Worm (Caenorhabditis elegans) whole organism, late embryonic: Measurements from ENCODE around the gene Y45F10B.59.
"Not testable (repeated sequence)": the region's sequence is repeated elsewhere in the genome, so short reads cannot be mapped to it uniquely, and the experiment has no call there.

ENCODE experiments used
- Y22D7AL.16 ChIP-seq: sonication (generic microtip); optimal IDR thresholded peaks from 2 replicates; lab custom pipeline; 2016; ENCODE audit warnings: missing genetic modification characterization, missing compliant biosample characterization
- ama-1 ChIP-seq: fragments of 150-350 bp; optimal IDR thresholded peaks from 2 replicates; lab custom pipeline; 2014
- dmd-4 ChIP-seq: sonication (generic microtip); optimal IDR thresholded peaks from 2 replicates; lab custom pipeline; 2016; ENCODE audit warnings: borderline replicate concordance, missing genetic modification characterization, missing compliant biosample characterization
- fkh-10 ChIP-seq: fragments of 150-350 bp; optimal IDR thresholded peaks from 2 replicates; lab custom pipeline; 2014; ENCODE audit warnings: missing biosample characterization, missing genetic modification reagents, missing genetic modification characterization
- lim-6 ChIP-seq: sonication (generic microtip); optimal IDR thresholded peaks from 2 replicates; lab custom pipeline; 2016; ENCODE audit warnings: missing genetic modification characterization, missing compliant biosample characterization

DNA sequence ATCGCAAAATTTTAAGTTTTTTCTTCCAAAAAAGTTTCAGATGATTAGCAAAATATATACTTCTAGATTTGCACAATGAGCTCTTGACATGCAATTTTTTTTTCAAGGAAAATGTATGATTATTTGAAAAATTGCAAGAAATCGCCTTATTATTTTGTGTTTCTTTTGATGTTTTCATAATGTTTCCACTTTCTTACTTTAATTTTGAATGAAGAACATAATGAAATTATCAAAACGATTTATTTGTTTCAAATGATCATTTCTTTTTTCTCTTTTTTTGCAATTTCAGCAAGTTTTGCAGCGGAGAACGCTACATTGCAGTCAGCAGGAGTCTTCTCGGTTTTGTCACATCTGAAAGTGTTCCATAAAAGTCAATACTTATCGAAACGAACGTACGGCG, 49.6 kb downstream of the Y45F10B.59 start, which contains the start of gene Y45F10C.6:
- TF ChIP-seq Y22D7AL.16; lim-6 (tag; lab: Kevin White, UChicago); ama-1 (lab: Kevin White, UChicago); dmd-4 (tag; lab: Kevin White, UChicago); fkh-10 (GFP tag; lab: Kevin White, UChicago): not testable (repeated sequence)
